Fruit fly (Drosophila melanogaster): ENCODE results near the gene CG32816.
"Not testable (repeated sequence)": the region's sequence is repeated elsewhere in the genome, so short reads cannot be mapped to it uniquely, and the experiment has no call there.

Gene CG32816

DNA sequence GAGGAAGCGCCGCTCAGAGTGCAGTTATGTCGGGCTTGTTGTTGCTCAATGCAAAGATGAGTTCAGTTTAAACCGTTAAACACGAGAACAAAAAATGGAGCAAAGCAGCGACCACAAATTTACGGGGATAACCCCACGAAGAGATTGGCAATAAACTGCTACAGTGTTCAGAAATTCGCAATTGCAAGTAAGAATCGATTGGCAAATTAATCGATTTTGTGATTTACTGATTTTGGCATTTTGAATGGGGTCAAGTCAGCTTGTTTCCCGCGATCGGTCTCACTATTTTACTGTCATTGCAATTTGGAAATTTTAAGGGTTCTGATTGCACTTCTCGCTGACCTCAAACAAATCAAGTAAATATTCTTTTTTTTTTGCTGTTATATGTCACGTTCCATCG, 11.1 kb upstream of the CG32816 start, which contains the start of gene CG3176:
TSS of gene CG3176 (plus strand) at position 221 of the 400 bp plus-strand sequence.
- TF ChIP-seq CTCF, CG8478 (optimal IDR thresholded peaks at IDR 0.05): not testable (repeated sequence)

DNA sequence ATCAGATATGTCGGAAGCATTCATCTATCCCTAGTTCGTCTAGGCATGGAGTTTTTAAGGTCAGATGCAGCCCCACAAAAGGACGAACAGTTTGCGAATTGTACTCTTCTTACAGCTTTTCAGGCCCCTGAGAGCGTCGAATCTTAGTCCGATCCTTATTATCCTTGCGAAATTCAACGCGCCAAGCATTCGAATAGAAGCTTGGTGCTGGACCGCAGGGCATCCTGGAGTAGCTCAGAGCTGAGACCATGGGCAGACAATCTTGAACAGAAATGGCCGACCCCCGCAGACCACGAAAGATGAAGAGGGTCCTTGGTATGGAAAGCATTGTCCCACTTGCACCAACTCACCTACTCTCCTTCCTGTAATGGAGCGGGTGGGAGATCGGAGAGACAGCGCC, 8.2 kb upstream of the CG32816 start, which contains the start of gene CG32817:
TSS of gene CG32817 (plus strand) at position 301 of the 400 bp plus-strand sequence.
- TF ChIP-seq CTCF (optimal IDR thresholded peaks at IDR 0.05): no peak
- TF ChIP-seq CG8478 (optimal IDR thresholded peaks at IDR 0.05): no peak

- TF ChIP-seq CTCF (optimal IDR thresholded peaks at IDR 0.05) (no peak), CG8478 (optimal IDR thresholded peaks at IDR 0.05) (no peak)
Observed at dm6 chrX:476230-477143, 6.0 kb upstream of the CG32816 start, which contains the start of the genes ebo and CG13373. TSS of gene ebo (minus strand) at chrX:476579. TSS of gene CG13373 (plus strand) at chrX:476984.

dm6 chrX:469235-469634, 1.3 kb downstream of the CG32816 start, which contains the start of gene Cyp4g1:
TSS of gene Cyp4g1 (minus strand) at chrX:469335.
- TF ChIP-seq CG8478 (optimal IDR thresholded peaks at IDR 0.05) (no peak), CTCF (optimal IDR thresholded peaks at IDR 0.05) (no peak)

DNA sequence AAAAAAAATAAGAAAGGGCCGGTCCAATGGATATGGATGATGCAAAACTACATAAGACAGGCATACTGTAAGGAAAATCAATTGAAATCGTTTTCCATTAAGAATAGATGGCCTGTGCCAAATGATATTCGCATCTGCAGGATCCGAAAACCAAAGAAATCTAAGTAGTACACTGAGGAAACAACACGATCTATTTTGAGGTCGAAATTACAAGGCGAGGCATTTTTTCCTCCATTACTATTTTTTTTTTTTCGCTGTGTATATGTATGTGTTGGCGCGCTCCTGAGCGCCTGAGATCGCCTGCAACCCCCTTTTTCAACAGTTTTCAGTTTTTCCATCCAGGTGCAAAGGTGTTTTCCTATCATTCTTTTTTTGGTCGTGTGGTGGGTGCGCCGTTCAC, 6.6 kb downstream of the CG32816 start:
- no peak for TF ChIP-seq CG8478 (optimal IDR thresholded peaks at IDR 0.05)
- no peak for TF ChIP-seq CTCF (optimal IDR thresholded peaks at IDR 0.05)

DNA sequence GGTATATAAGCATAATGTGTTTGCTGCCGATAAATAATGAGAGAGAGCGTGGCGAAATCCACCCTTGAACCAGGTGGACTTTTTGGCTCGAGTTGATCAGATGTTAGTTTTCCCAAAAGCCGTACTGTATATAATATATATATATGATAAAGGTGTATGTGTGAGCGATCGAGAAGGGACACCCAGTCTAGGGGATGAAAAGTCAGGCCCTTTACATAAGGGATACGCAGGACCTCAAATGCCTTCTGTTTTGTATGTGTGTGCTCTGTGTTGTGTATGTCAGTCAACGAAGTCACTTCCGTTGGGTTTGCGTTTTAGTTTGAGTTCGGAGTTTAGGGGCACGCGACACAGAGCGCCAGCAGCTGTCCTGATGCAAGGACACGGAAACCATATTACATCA, 10.1 kb downstream of the CG32816 start, which contains the start of gene ase:
TSS of gene ase (plus strand) at position 301 of the 400 bp plus-strand sequence.
- TF ChIP-seq CTCF (optimal IDR thresholded peaks at IDR 0.05) (no peak), CG8478 (optimal IDR thresholded peaks at IDR 0.05) (no peak)

- TF ChIP-seq CG8478 (optimal IDR thresholded peaks at IDR 0.05): no peak
- no peak for TF ChIP-seq CTCF (optimal IDR thresholded peaks at IDR 0.05)
Observed at dm6 chrX:457803-458202, 12.7 kb downstream of the CG32816 start.

dm6 chrX:456959-457358, 13.6 kb downstream of the CG32816 start:
- TF ChIP-seq CG8478 (optimal IDR thresholded peaks at IDR 0.05) (no peak), CTCF (optimal IDR thresholded peaks at IDR 0.05) (no peak)

DNA sequence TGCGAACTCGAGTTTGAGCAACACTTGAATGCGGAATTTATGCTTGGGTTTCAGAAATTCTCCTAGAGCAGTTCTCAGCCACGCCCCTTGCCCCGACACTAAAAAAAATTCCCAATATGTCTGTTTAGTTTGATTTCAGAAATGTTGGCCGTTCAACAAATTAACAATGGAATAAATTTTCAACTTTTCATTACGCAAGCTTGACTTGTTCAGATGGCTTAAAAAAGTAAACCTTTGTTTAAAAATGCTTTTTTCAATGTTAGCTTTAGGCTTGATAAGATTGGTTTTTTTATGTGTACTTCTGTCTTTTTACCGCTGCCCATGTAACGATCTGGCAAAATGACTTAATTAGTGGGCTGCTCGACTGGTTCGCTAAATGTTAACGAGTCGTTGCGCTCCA, 17.8 kb downstream of the CG32816 start:
- no peak for TF ChIP-seq CTCF (optimal IDR thresholded peaks at IDR 0.05)
- TF ChIP-seq CG8478 (optimal IDR thresholded peaks at IDR 0.05): no peak

- TF ChIP-seq CTCF (optimal IDR thresholded peaks at IDR 0.05) (no peak), CG8478 (optimal IDR thresholded peaks at IDR 0.05) (no peak)
Observed at dm6 chrX:448978-449377, 21.5 kb downstream of the CG32816 start.

DNA sequence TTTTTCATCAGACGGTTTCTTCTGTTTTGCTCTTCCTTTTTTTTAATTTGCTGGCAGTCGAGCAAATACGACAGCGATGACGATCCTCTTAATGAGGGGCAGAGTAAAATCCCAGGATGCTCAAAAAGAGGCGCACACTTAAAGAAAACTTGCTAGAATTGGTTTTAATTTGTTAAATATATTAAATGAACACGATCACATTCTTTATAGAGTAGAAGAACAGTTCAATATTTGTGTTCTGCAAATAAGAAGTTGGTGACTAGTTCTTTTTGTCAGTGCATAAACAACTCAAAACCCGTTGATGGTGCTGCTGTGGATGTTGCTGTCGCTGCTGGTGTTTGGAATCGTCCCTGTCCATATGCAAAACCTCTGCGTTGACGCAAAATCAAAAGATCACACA, 22.3 kb downstream of the CG32816 start:
- TF ChIP-seq CTCF (optimal IDR thresholded peaks at IDR 0.05) (no peak), CG8478 (optimal IDR thresholded peaks at IDR 0.05) (no peak)

DNA sequence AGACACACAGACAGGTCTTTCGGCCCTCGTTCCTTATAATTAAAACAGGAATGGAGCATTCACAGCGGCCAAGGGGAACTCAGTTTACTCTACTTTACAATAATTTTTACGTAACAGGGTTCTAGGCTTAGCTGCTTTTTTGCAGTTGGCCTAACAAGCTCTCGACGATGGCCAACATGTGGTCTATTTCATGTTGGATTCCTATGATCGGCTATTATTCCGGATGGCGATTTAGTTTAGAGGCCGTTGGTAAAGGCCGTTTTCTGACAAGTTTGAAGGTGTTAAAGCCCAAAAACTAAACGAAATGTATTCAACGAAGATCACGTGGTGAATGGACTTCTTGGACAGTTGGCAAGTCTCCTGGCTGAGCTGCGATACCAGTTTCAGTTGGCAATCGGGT, 24.5 kb downstream of the CG32816 start:
- TF ChIP-seq CTCF (optimal IDR thresholded peaks at IDR 0.05) (no peak), CG8478 (optimal IDR thresholded peaks at IDR 0.05) (no peak)

DNA sequence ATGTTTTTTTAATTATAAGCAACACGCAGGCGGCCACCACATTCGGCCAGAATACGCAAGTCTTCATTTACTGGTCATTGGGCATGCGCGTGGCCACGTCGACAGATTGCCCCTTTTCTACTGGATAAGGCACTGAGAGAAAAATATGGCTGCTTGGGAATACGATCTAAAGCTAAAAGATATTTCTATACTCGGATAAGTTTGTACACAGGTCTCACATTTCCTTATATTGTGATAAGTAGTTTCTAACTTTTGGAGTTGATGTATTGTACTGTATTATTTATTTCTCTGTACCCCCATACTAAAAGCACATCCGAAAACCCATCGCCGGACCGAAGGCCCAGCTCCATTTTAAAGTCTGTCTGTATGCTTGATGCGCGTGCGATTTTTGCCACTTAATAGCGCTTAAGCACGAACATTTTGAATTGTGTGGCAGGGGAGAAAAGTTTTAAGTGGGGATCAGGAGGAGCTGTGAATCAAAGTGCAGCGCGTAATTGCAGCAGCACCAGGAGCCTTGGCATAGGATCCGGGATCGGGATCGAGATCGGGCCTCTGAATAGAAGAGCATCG, 26.5 kb downstream of the CG32816 start:
- no peak for TF ChIP-seq CG8478 (optimal IDR thresholded peaks at IDR 0.05)
- no peak for TF ChIP-seq CTCF (optimal IDR thresholded peaks at IDR 0.05)

DNA sequence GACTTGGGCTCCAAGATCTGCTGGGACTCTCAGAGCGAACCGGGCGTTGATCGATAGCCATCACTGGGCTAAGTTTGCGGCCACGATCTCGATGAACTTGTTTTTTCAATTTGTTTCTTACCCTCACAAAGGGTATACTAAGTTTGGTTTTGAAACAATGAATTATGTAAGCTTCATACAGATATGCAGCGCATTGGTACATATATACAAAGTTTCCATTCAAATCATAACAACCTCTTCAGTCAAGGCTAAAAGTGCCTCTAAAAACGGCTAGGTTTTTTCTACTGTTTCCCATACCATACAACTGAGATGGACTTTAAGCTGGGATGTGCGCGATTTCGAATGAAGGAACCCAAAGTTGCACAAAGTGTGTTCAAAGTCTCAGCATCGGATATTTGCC, 29.2 kb downstream of the CG32816 start:
- TF ChIP-seq CG8478 (optimal IDR thresholded peaks at IDR 0.05) (no peak), CTCF (optimal IDR thresholded peaks at IDR 0.05) (no peak)

DNA sequence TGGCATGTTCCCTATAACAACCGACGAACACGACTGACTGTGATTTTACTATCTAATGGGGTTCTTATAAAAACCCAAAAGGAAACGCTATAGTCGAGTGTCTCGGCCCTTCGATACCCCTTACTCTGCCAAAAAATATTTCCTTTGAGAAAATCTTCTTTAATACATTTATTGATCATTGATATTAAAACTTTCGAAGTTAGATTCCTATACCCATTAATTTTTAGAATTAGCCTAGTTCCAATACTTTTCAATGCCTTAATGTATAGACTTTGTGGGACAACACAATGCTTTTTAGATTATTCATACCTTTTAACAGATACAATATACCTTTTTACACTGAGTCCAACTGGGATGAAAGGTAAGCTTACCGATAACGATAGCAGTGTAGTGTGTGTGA, 33.1 kb downstream of the CG32816 start, which contains the start of gene Pgcl:
TSS of gene Pgcl (minus strand) at position 45 of the 400 bp plus-strand sequence.
- TF ChIP-seq CTCF (optimal IDR thresholded peaks at IDR 0.05): no peak
- TF ChIP-seq CG8478 (optimal IDR thresholded peaks at IDR 0.05): no peak

DNA sequence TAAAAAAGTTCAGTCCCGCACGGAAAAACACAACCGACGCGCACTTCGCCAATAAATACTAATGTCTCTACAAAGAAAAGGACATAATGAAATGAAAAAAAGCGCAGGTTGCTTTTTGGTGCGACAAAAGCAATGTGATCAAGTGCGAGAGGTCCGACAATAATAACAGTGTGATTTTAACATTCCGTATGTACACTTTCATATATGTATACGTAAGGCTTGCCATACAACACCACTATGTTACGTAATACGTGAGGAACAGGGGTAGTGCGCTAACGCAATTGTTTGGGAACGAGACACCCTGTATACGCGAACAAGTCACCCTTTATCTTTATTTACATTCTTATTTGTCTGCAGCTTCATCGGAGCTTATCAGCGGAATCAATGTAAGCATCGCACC, 42.3 kb downstream of the CG32816 start:
- TF ChIP-seq CG8478 (optimal IDR thresholded peaks at IDR 0.05): no peak
- TF ChIP-seq CTCF (optimal IDR thresholded peaks at IDR 0.05): no peak
